Fruit fly (Drosophila melanogaster) whole organism, embryonic: ENCODE measurements around the gene CG14309.

Experiments
- CG10274 ChIP-seq: fragments of 200-800 bp; sonication (Bioruptor generic); optimal IDR thresholded peaks from 3 replicates; lab custom pipeline; 2017; ENCODE audit warnings: missing biosample characterization, mild to moderate bottlenecking, missing genetic modification characterization
- CG11723 ChIP-seq: fragments of 200-800 bp; sonication (Bioruptor generic); optimal IDR thresholded peaks from 2 replicates; lab custom pipeline; 2017; ENCODE audit warnings: missing biosample characterization, mild to moderate bottlenecking, missing genetic modification characterization
- CG12299 ChIP-seq: fragments of 200-800 bp; sonication (Bioruptor generic); optimal IDR thresholded peaks from 2 replicates; lab custom pipeline; 2018; ENCODE audit warnings: missing biosample characterization, mild to moderate bottlenecking, missing genetic modification characterization
- CG14441 ChIP-seq: fragments of 200-800 bp; sonication (Bioruptor generic); IDR thresholded peaks from 2 replicates; pipeline ENCODE4 v1.3.6; 2022; ENCODE audit warnings: missing biosample characterization, missing genetic modification characterization
- CG1529 ChIP-seq: fragments of 200-800 bp; sonication (Bioruptor generic); optimal IDR thresholded peaks from 3 replicates; lab custom pipeline; 2018; ENCODE audit warnings: missing biosample characterization, missing genetic modification characterization
- CG15514 ChIP-seq: fragments of 200-800 bp; sonication (Bioruptor generic); optimal IDR thresholded peaks from 3 replicates; lab custom pipeline; 2017; ENCODE audit warnings: missing biosample characterization, missing genetic modification characterization, mild to moderate bottlenecking, moderate library complexity, missing genetic modification reagents
- CG15601 ChIP-seq: fragments of 200-800 bp; sonication (Bioruptor generic); optimal IDR thresholded peaks from 3 replicates; lab custom pipeline; 2019; ENCODE audit warnings: missing biosample characterization, mild to moderate bottlenecking, missing genetic modification characterization, moderate library complexity
- CG1647 ChIP-seq: fragments of 200-800 bp; sonication (Bioruptor generic); optimal IDR thresholded peaks from 3 replicates; lab custom pipeline; 2016; ENCODE audit warnings: missing biosample characterization, missing genetic modification characterization
- CG16779 ChIP-seq: fragments of 200-800 bp; sonication (Bioruptor generic); IDR thresholded peaks from 2 replicates; pipeline ENCODE4 v1.3.6; 2022; ENCODE audit warnings: missing biosample characterization, missing genetic modification characterization
- CG2875 ChIP-seq: fragments of 200-800 bp; sonication (Bioruptor generic); optimal IDR thresholded peaks from 2 replicates; lab custom pipeline; 2017; ENCODE audit warnings: missing biosample characterization, mild to moderate bottlenecking, missing genetic modification characterization, missing genetic modification reagents
- CG2889 ChIP-seq: fragments of 200-800 bp; sonication (Bioruptor generic); IDR thresholded peaks from 3 replicates; pipeline ENCODE4 v1.3.6; 2022; ENCODE audit warnings: missing biosample characterization, missing genetic modification characterization
- CG3065 ChIP-seq: fragments of 200-800 bp; sonication (Bioruptor generic); optimal IDR thresholded peaks from 2 replicates; lab custom pipeline; 2016; ENCODE audit warnings: missing biosample characterization, missing genetic modification characterization
- CG6854 ChIP-seq: fragments of 200-800 bp; sonication (Bioruptor generic); optimal IDR thresholded peaks from 3 replicates; lab custom pipeline; 2017; ENCODE audit warnings: missing biosample characterization, mild to moderate bottlenecking, missing genetic modification characterization
- CG8281 ChIP-seq: fragments of 200-800 bp; sonication (Bioruptor generic); optimal IDR thresholded peaks from 2 replicates; lab custom pipeline; 2018; ENCODE audit warnings: missing biosample characterization, mild to moderate bottlenecking, missing genetic modification characterization, moderate library complexity
- CG8924 ChIP-seq: fragments of 200-800 bp; optimal IDR thresholded peaks from 3 replicates; lab custom pipeline; 2019; ENCODE audit warnings: missing biosample characterization, mild to moderate bottlenecking, missing genetic modification characterization, moderate library complexity
- CG9609 ChIP-seq: fragments of 200-800 bp; sonication (Bioruptor generic); optimal IDR thresholded peaks from 3 replicates; lab custom pipeline; 2016; ENCODE audit warnings: missing biosample characterization, missing genetic modification characterization
- CG9727 ChIP-seq: fragments of 200-800 bp; sonication (Bioruptor generic); optimal IDR thresholded peaks from 3 replicates; lab custom pipeline; 2017; ENCODE audit warnings: missing biosample characterization, mild to moderate bottlenecking, missing genetic modification characterization
- CHES-1-like ChIP-seq: fragments of 200-800 bp; sonication (Bioruptor generic); optimal IDR thresholded peaks from 2 replicates; lab custom pipeline; 2016; ENCODE audit warnings: missing biosample characterization, missing genetic modification characterization
- Elba2 ChIP-seq: fragments of 200-800 bp; sonication (Bioruptor generic); optimal IDR thresholded peaks from 3 replicates; lab custom pipeline; 2016; ENCODE audit warnings: missing biosample characterization, missing genetic modification characterization
- H2.0 ChIP-seq: fragments of 200-800 bp; sonication (Bioruptor generic); IDR thresholded peaks from 2 replicates; pipeline ENCODE4 v1.3.6; 2022; ENCODE audit warnings: missing biosample characterization, missing genetic modification characterization
- HLH3B ChIP-seq: fragments of 200-800 bp; sonication (Bioruptor generic); IDR thresholded peaks from 2 replicates; pipeline ENCODE4 v1.3.6; 2022; ENCODE audit warnings: missing biosample characterization, missing genetic modification characterization
- Hand ChIP-seq: fragments of 200-800 bp; sonication (Bioruptor generic); optimal IDR thresholded peaks from 2 replicates; lab custom pipeline; 2017; ENCODE audit warnings: mild to moderate bottlenecking, missing biosample characterization, missing genetic modification reagents, missing genetic modification characterization
- Hey ChIP-seq: fragments of 200-800 bp; sonication (Bioruptor generic); optimal IDR thresholded peaks from 3 replicates; lab custom pipeline; 2018; ENCODE audit warnings: missing biosample characterization, mild to moderate bottlenecking, missing genetic modification characterization
- Hr3 ChIP-seq: fragments of 200-800 bp; sonication (Bioruptor generic); optimal IDR thresholded peaks from 3 replicates; lab custom pipeline; 2016; ENCODE audit warnings: missing biosample characterization, missing genetic modification characterization
- Hr78 ChIP-seq, 2 experiments: fragments of 200-800 bp in 1 of 2; fragments of >200 bp in 1 of 2; sonication (Bioruptor generic) in 1 of 2; optimal IDR thresholded peaks; 2 replicates each; lab custom pipeline; 2017 to 2019; ENCODE audit warnings: missing biosample characterization in 2 of 2, missing genetic modification characterization in 2 of 2, mild to moderate bottlenecking in 1 of 2, moderate library complexity in 1 of 2
- Lpt ChIP-seq: fragments of >200 bp; optimal IDR thresholded peaks from 2 replicates; lab custom pipeline; 2018; ENCODE audit warnings: missing biosample characterization, missing genetic modification characterization
- Med ChIP-seq: fragments of 200-800 bp; sonication (Bioruptor generic); peaks from one replicate; lab custom pipeline; 2016; ENCODE audit warnings: missing biosample characterization, missing genetic modification characterization, mild to moderate bottlenecking, inconsistent platforms, moderate library complexity
- Mrtf ChIP-seq: fragments of 200-800 bp; sonication (Bioruptor generic); IDR thresholded peaks from 3 replicates; pipeline ENCODE4 v1.3.6; 2022; ENCODE audit warnings: missing biosample characterization, missing genetic modification characterization
- Nf-YA ChIP-seq: fragments of 200-800 bp; sonication (Bioruptor generic); IDR thresholded peaks from 2 replicates; pipeline ENCODE4 v1.3.6; 2022; ENCODE audit warnings: missing biosample characterization, missing genetic modification characterization
- Oaz ChIP-seq: fragments of 200-800 bp; sonication (Bioruptor generic); IDR thresholded peaks from 2 replicates; pipeline ENCODE4 v1.3.6; 2022; ENCODE audit warnings: missing biosample characterization, missing genetic modification characterization
- Sox102F ChIP-seq: fragments of 200-800 bp; sonication (Bioruptor generic); optimal IDR thresholded peaks from 2 replicates; lab custom pipeline; 2018; ENCODE audit warnings: missing biosample characterization, mild to moderate bottlenecking, missing genetic modification characterization, moderate library complexity
- bigmax ChIP-seq: fragments of 200-800 bp; sonication (Bioruptor generic); optimal IDR thresholded peaks from 2 replicates; lab custom pipeline; 2018; ENCODE audit warnings: missing biosample characterization, mild to moderate bottlenecking, missing genetic modification characterization
- ci ChIP-seq: fragments of 200-800 bp; sonication (Bioruptor generic); IDR thresholded peaks from 3 replicates; pipeline ENCODE4 v1.3.6; 2022; ENCODE audit warnings: missing biosample characterization, missing genetic modification characterization
- danr ChIP-seq: fragments of 200-800 bp; sonication (Bioruptor generic); IDR thresholded peaks from 2 replicates; pipeline ENCODE4 v1.3.6; 2022; ENCODE audit warnings: missing biosample characterization, missing genetic modification characterization
- dm ChIP-seq: fragments of 200-800 bp; sonication (Bioruptor generic); optimal IDR thresholded peaks from 3 replicates; lab custom pipeline; 2016; ENCODE audit warnings: missing biosample characterization, missing genetic modification characterization
- dmrt99B ChIP-seq: fragments of 200-800 bp; sonication (Bioruptor generic); optimal IDR thresholded peaks from 2 replicates; lab custom pipeline; 2018; ENCODE audit warnings: missing biosample characterization, mild to moderate bottlenecking, missing genetic modification characterization, moderate library complexity
- grau ChIP-seq: fragments of 200-800 bp; optimal IDR thresholded peaks from 3 replicates; lab custom pipeline; 2019; ENCODE audit warnings: missing biosample characterization, mild to moderate bottlenecking, missing genetic modification characterization, moderate library complexity
- gt ChIP-seq: fragments of 200-800 bp; sonication (Bioruptor generic); IDR thresholded peaks from 2 replicates; pipeline ENCODE4 v1.3.6; 2022; ENCODE audit warnings: missing biosample characterization, missing genetic modification characterization
- hth ChIP-seq: fragments of >200 bp; optimal IDR thresholded peaks from 2 replicates; lab custom pipeline; 2017; ENCODE audit warnings: inconsistent platforms
- insv ChIP-seq, 2 experiments: fragments of 200-800 bp; sonication (Bioruptor generic); optimal IDR thresholded peaks; 3 replicates each; lab custom pipeline; 2016 to 2018; ENCODE audit warnings: missing biosample characterization in 2 of 2, missing genetic modification characterization in 2 of 2
- jing ChIP-seq: fragments of 200-800 bp; sonication (Bioruptor generic); optimal IDR thresholded peaks from 2 replicates; lab custom pipeline; 2018; ENCODE audit warnings: missing biosample characterization, mild to moderate bottlenecking, missing genetic modification characterization
- lbe ChIP-seq: fragments of 200-800 bp; sonication (Bioruptor generic); optimal IDR thresholded peaks from 2 replicates; lab custom pipeline; 2016; ENCODE audit warnings: missing biosample characterization, mild to moderate bottlenecking, missing genetic modification characterization
- nerfin-2 ChIP-seq: fragments of 200-800 bp; sonication (Bioruptor generic); IDR thresholded peaks from 2 replicates; pipeline ENCODE4 v1.3.6; 2022; ENCODE audit warnings: missing biosample characterization, missing genetic modification characterization; ENCODE audit not compliant: partially characterized antibody
- pan ChIP-seq, 4 experiments: fragments of >200 bp in 3 of 4; fragments of 200-800 bp in 1 of 4; sonication (Bioruptor generic) in 1 of 4; optimal IDR thresholded peaks in 3 of 4; IDR thresholded peaks in 1 of 4; 2 replicates each; pipeline versions ENCODE4 v1.3.6 to Lab custom; 2017 to 2022; ENCODE audit warnings: missing biosample characterization in 2 of 4, missing genetic modification characterization in 2 of 4, mixed read lengths in 1 of 4
- salm ChIP-seq: fragments of 200-800 bp; sonication (Bioruptor generic); optimal IDR thresholded peaks from 2 replicates; lab custom pipeline; 2018; ENCODE audit warnings: missing biosample characterization, mild to moderate bottlenecking, missing genetic modification characterization
- sna ChIP-seq: fragments of 200-800 bp; sonication (Bioruptor generic); IDR thresholded peaks from 2 replicates; pipeline ENCODE4 v1.3.6; 2022; ENCODE audit warnings: missing biosample characterization, missing genetic modification characterization; ENCODE audit not compliant: partially characterized antibody
- tll ChIP-seq, 2 experiments: fragments of 200-800 bp in 1 of 2; fragments of >200 bp in 1 of 2; sonication (Bioruptor generic) in 1 of 2; optimal IDR thresholded peaks; 2 replicates each; lab custom pipeline; 2017 to 2019; ENCODE audit warnings: missing biosample characterization in 2 of 2, missing genetic modification characterization in 2 of 2, mild to moderate bottlenecking in 1 of 2, moderate library complexity in 1 of 2
- trh ChIP-seq: fragments of 200-800 bp; sonication (Bioruptor generic); optimal IDR thresholded peaks from 2 replicates; lab custom pipeline; 2016; ENCODE audit warnings: missing biosample characterization, missing genetic modification characterization
- twi ChIP-seq: fragments of 200-800 bp; optimal IDR thresholded peaks from 2 replicates; lab custom pipeline; 2019; ENCODE audit warnings: missing biosample characterization, mild to moderate bottlenecking, missing genetic modification characterization, moderate library complexity
- tx ChIP-seq: fragments of 200-800 bp; sonication (Bioruptor generic); optimal IDR thresholded peaks from 2 replicates; lab custom pipeline; 2016; ENCODE audit warnings: missing biosample characterization, missing genetic modification characterization

The CG14309 gene

DNA sequence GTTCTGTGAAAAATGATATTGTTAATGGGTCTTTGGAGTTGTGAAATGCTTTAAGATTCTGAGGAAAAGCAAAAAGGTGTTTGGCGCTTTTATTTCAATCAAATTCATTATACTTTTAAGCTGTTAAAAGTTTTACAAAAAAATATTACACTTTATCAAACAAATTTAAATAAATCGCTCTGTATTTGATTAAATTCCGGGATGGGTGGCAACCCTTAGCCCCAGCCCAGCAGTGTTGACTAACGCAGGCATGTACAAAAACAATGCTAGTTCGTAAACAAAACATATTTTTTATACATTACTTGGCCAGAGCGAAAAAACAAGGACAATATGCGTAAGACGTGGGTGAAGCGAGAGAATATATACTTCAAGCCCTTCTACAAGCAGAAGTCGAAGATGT is 19.8 kb upstream of the CG14309 start, which contains the start of gene CG7685 (continued):
- TF ChIP-seq CG6854 (GFP tag; lab: Kevin White, UChicago) (no peak), CG1529 (peak; percentile 8), twi (peak; percentile 30), CHES-1-like (peak; percentile 81), jing (GFP tag; lab: Kevin White, UChicago) (no peak), dmrt99B (tag; lab: Kevin White, UChicago) (peak; percentile 53), CG12299 (tag; lab: Kevin White, UChicago) (peak; percentile 57), CG16779 (GFP tag; lab: Robert Waterston, UW) (no peak), CG2875 (GFP tag; lab: Kevin White, UChicago) (peak; percentile 11), CG15601 (tag; lab: Kevin White, UChicago) (peak; percentile 45), tll (GFP tag; optimal IDR thresholded peaks at IDR 0.05; lab: Kevin White, UChicago) (no peak), salm (tag; lab: Kevin White, UChicago) (no peak), lbe (GFP tag; lab: Kevin White, UChicago) (peak; percentile 74), dm (GFP tag; lab: Kevin White, UChicago) (peak; percentile 36), HLH3B (GFP tag; lab: Robert Waterston, UW) (no peak; the same call in 1 of the 2 replicates), tx (peak; percentile 51), Nf-YA (GFP tag; lab: Robert Waterston, UW) (no peak), Mrtf (GFP tag; lab: Robert Waterston, UW) (no peak), Lpt (GFP tag; lab: Kevin White, UChicago) (no peak), Elba2 (GFP tag; lab: Kevin White, UChicago) (no peak), pan (optimal IDR thresholded peaks at IDR 0.05; lab: Kevin White, UChicago) (no peak), pan (GFP tag; optimal IDR thresholded peaks at IDR 0.05 in 1 of 2, IDR thresholded peaks at IDR 0.05 in 1 of 2) (peak in 1 of 2 experiments; percentile 33), Hr3 (peak; percentile 52), CG9727 (GFP tag; lab: Kevin White, UChicago) (peak; percentile 40), Oaz (GFP tag; lab: Robert Waterston, UW) (no peak), gt (no peak), hth (lab: Kevin White, UChicago) (no peak), bigmax (GFP tag; lab: Kevin White, UChicago) (no peak), Med (GFP tag; lab: Kevin White, UChicago) (peak; percentile 97), trh (GFP tag; lab: Kevin White, UChicago) (no peak), sna (GFP tag; lab: Robert Waterston, UW) (0 out of 2 replicates have a peak, but pooled peaks have one; percentile 25), CG3065 (GFP tag; lab: Kevin White, UChicago) (no peak), CG9609 (GFP tag; lab: Kevin White, UChicago) (peak; percentile 53), CG8281 (tag; lab: Kevin White, UChicago) (no peak), CG2889 (no peak), danr (GFP tag; lab: Robert Waterston, UW) (no peak), Hr78 (GFP tag; optimal IDR thresholded peaks at IDR 0.05; lab: Kevin White, UChicago) (no peak), CG14441 (GFP tag; lab: Robert Waterston, UW) (peak; percentile 47), CG8924 (tag; lab: Kevin White, UChicago) (peak; percentile 75), H2.0 (GFP tag; lab: Robert Waterston, UW) (0 out of 2 replicates have a peak, but pooled peaks have one; percentile 46), Hey (peak; percentile 5), CG1647 (peak; percentile 68), Hand (GFP tag; lab: Kevin White, UChicago) (no peak), CG15514 (GFP tag; lab: Kevin White, UChicago) (peak; percentile 81), nerfin-2 (GFP tag; lab: Robert Waterston, UW) (no peak), CG11723 (GFP tag; lab: Kevin White, UChicago) (no peak), CG10274 (GFP tag; lab: Kevin White, UChicago) (no peak), ci (GFP tag; lab: Robert Waterston, UW) (peak; percentile 65), insv (GFP tag; optimal IDR thresholded peaks at IDR 0.05; lab: Kevin White, UChicago) (peak in 1 of 2 experiments; percentile 29), Sox102F (peak; percentile 51), grau (peak; percentile 72)
